Worm (Caenorhabditis elegans) whole organism, dauer: ENCODE data around the gene egl-15.

Experiments
- unc-62 ChIP-seq: sonication (generic microtip); optimal IDR thresholded peaks from 2 replicates; lab custom pipeline; 2017; ENCODE audit warnings: missing biosample characterization, missing genetic modification reagents, missing genetic modification characterization

Gene egl-15

ce11 chrX:11016100-11016499 is at the start of gene egl-15:
Gene egl-15 (plus strand): TSS chrX:11016400.
- no peak for TF ChIP-seq unc-62 (GFP tag; lab: Kevin White, UChicago)

ce11 chrX:10967698-10968097 is 48.5 kb upstream of the egl-15 start, which contains the start of gene K09C8.9:
Gene K09C8.9 (minus strand): TSS chrX:10967798.
- TF ChIP-seq unc-62 (GFP tag; lab: Kevin White, UChicago): no peak

- no peak for TF ChIP-seq unc-62 (GFP tag; lab: Kevin White, UChicago)
Observed at ce11 chrX:10970629-10971028, 45.6 kb upstream of the egl-15 start, which contains the start of gene K09C8.8. Gene K09C8.8 (plus strand): TSS chrX:10970929.

- no peak for TF ChIP-seq unc-62 (GFP tag; lab: Kevin White, UChicago)
Observed at ce11 chrX:10971118-10971517, 45.1 kb upstream of the egl-15 start.

- no peak for TF ChIP-seq unc-62 (GFP tag; lab: Kevin White, UChicago)
Observed at ce11 chrX:10976447-10977196, 39.6 kb upstream of the egl-15 start.

ce11 chrX:10979186-10979585 is 37.0 kb upstream of the egl-15 start, which contains the start of gene pxn-2:
Gene pxn-2 (minus strand): TSS chrX:10979286.
- TF ChIP-seq unc-62 (GFP tag; lab: Kevin White, UChicago): no peak

ce11 chrX:10981374-10981773 is 34.8 kb upstream of the egl-15 start:
- no peak for TF ChIP-seq unc-62 (GFP tag; lab: Kevin White, UChicago)

ce11 chrX:10982051-10982450 is 34.1 kb upstream of the egl-15 start, which contains the start of gene ver-4:
Gene ver-4 (plus strand): TSS chrX:10982351.
- no peak for TF ChIP-seq unc-62 (GFP tag; lab: Kevin White, UChicago)

ce11 chrX:10989286-10989685 is 26.9 kb upstream of the egl-15 start:
- no peak for TF ChIP-seq unc-62 (GFP tag; lab: Kevin White, UChicago)

ce11 chrX:10990159-10990854 is 25.9 kb upstream of the egl-15 start:
- no peak for TF ChIP-seq unc-62 (GFP tag; lab: Kevin White, UChicago)

- no peak for TF ChIP-seq unc-62 (GFP tag; lab: Kevin White, UChicago)
Observed at ce11 chrX:10990855-10991176, 25.4 kb upstream of the egl-15 start.

ce11 chrX:10991352-10992172 is 24.6 kb upstream of the egl-15 start:
- no peak for TF ChIP-seq unc-62 (GFP tag; lab: Kevin White, UChicago)

ce11 chrX:10992177-10992576 is 24.0 kb upstream of the egl-15 start, which contains the start of gene ver-3:
Gene ver-3 (plus strand): TSS chrX:10992477.
- no peak for TF ChIP-seq unc-62 (GFP tag; lab: Kevin White, UChicago)

- no peak for TF ChIP-seq unc-62 (GFP tag; lab: Kevin White, UChicago)
Observed at ce11 chrX:10999176-10999575, 17.0 kb upstream of the egl-15 start, which contains the start of gene F59F3.6. Gene F59F3.6 (minus strand): TSS chrX:10999276.

- no peak for TF ChIP-seq unc-62 (GFP tag; lab: Kevin White, UChicago)
Observed at ce11 chrX:11001750-11002149, 14.4 kb upstream of the egl-15 start, which contains the start of gene col-177. Gene col-177 (minus strand): TSS chrX:11001850.
